Fruit fly (Drosophila melanogaster) whole organism, embryonic: Measurements from ENCODE around the gene CG14567.

Experiments
- CG11695 ChIP-seq: fragments of 200-800 bp; sonication (Bioruptor generic); IDR thresholded peaks from 3 replicates; pipeline ENCODE4 v1.3.6; 2022; ENCODE audit warnings: missing biosample characterization, missing genetic modification characterization
- psq ChIP-seq: fragments of 200-800 bp; sonication (Bioruptor generic); optimal IDR thresholded peaks from 2 replicates; lab custom pipeline; 2017; ENCODE audit warnings: missing biosample characterization, missing genetic modification characterization

DNA sequence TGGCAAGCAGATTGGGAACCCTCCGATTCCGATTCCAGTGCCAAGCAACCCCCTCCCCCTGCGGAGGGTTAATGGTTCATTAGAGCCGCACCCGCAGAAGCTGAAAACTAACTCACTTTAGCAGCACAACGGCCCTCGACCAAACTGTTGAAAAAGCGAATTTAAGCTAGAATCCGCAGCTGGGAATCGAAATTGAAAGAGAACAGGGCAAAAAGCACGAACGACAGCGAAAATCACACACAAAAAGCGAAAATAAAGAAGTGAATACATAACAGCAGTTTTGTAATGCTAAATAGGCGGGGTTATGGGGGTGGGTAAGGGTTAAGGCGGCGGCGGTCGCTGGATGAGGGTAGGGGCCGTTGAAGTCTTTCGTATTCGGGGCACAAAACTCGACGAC is 10.5 kb downstream of the CG14567 start:
- TF ChIP-seq CG11695 (no peak), psq (GFP tag; lab: Kevin White, UChicago) (no peak)
